Worm (Caenorhabditis elegans): ENCODE results near the gene drl-1.

drl-1 gene

ce11 chrIV:283347-283746 is 41.5 kb upstream of the drl-1 start, which contains the start of gene best-19:
best-19 (plus strand) TSS chrIV:283647.
- no peak for TF ChIP-seq odd-2 (tag; optimal IDR thresholded peaks at IDR 0.05)
- TF ChIP-seq ama-1 (optimal IDR thresholded peaks at IDR 0.05) = no peak
- TF ChIP-seq unc-42 (tag; optimal IDR thresholded peaks at IDR 0.05) = peak; percentile 52
- no peak for TF ChIP-seq syd-9 (tag; optimal IDR thresholded peaks at IDR 0.05)
- no peak for TF ChIP-seq eyg-1 (tag; optimal IDR thresholded peaks at IDR 0.05)

- TF ChIP-seq ets-4 (tag; optimal IDR thresholded peaks at IDR 0.05) (no peak), K02D7.2 (tag; optimal IDR thresholded peaks at IDR 0.05) (no peak), elt-2 (tag; optimal IDR thresholded peaks at IDR 0.05) (no peak), ceh-30 (tag; optimal IDR thresholded peaks at IDR 0.05) (no peak), F13H6.1 (tag; optimal IDR thresholded peaks at IDR 0.05) (no peak), gmeb-2 (tag; optimal IDR thresholded peaks at IDR 0.05) (no peak), unc-42 (tag; optimal IDR thresholded peaks at IDR 0.05) (no peak), fkh-6 (tag; optimal IDR thresholded peaks at IDR 0.05) (no peak), madf-2 (tag; optimal IDR thresholded peaks at IDR 0.05) (no peak)
Measured at ce11 chrIV:288027-288426, 36.8 kb upstream of the drl-1 start, which contains the start of gene T21D12.14. T21D12.14 (minus strand) TSS chrIV:288127.

- TF ChIP-seq hlh-8 (tag; optimal IDR thresholded peaks at IDR 0.05) (no peak), ceh-31 (tag; optimal IDR thresholded peaks at IDR 0.05) (no peak), unc-55 (GFP tag; optimal IDR thresholded peaks at IDR 0.05) (no peak), odd-2 (tag; optimal IDR thresholded peaks at IDR 0.05) (no peak), unc-3 (GFP tag; conservative IDR thresholded peaks at IDR 0.05) (no peak), unc-3 (tag; optimal IDR thresholded peaks at IDR 0.05) (no peak), hlh-6 (tag; optimal IDR thresholded peaks at IDR 0.05) (no peak), hlh-15 (tag; optimal IDR thresholded peaks at IDR 0.05) (no peak), nhr-11 (tag; optimal IDR thresholded peaks at IDR 0.05) (no peak), C08G9.2 (tag; optimal IDR thresholded peaks at IDR 0.05) (no peak), lim-6 (tag; optimal IDR thresholded peaks at IDR 0.05) (no peak), zip-5 (tag; optimal IDR thresholded peaks at IDR 0.05) (no peak), ceh-9 (tag; optimal IDR thresholded peaks at IDR 0.05) (no peak), Y22D7AL.16 (tag; optimal IDR thresholded peaks at IDR 0.05) (no peak)
Measured at ce11 chrIV:290387-290786, 34.5 kb upstream of the drl-1 start.

ce11 chrIV:291356-291755 is 33.5 kb upstream of the drl-1 start, which contains the start of gene T21D12.7:
T21D12.7 (minus strand) TSS chrIV:291456.
- TF ChIP-seq hlh-6 (tag; optimal IDR thresholded peaks at IDR 0.05) (no peak), madf-2 (tag; optimal IDR thresholded peaks at IDR 0.05) (no peak), fkh-10 (GFP tag; optimal IDR thresholded peaks at IDR 0.05) (no peak), ceh-45 (GFP tag; IDR thresholded peaks at IDR 0.05) (no peak), odd-2 (tag; optimal IDR thresholded peaks at IDR 0.05) (no peak), zip-5 (tag; optimal IDR thresholded peaks at IDR 0.05) (no peak), ref-2 (tag; optimal IDR thresholded peaks at IDR 0.05) (no peak), ceh-6 (GFP tag; optimal IDR thresholded peaks at IDR 0.05) (no peak)

ce11 chrIV:291851-292367 is 33.0 kb upstream of the drl-1 start:
- TF ChIP-seq pqm-1 (tag; optimal IDR thresholded peaks at IDR 0.05) (peak; percentile 18), hlh-15 (tag; optimal IDR thresholded peaks at IDR 0.05) (no peak), elt-2 (tag; optimal IDR thresholded peaks at IDR 0.05) (peak; percentile 95)

ce11 chrIV:293163-293755 is 31.6 kb upstream of the drl-1 start:
- TF ChIP-seq sox-2 (GFP tag; IDR thresholded peaks at IDR 0.05) (no peak), ceh-18 (tag; optimal IDR thresholded peaks at IDR 0.05) (no peak), tbx-2 (tag; optimal IDR thresholded peaks at IDR 0.05) (no peak), pax-1 (tag; optimal IDR thresholded peaks at IDR 0.05) (no peak), Y22D7AL.16 (tag; optimal IDR thresholded peaks at IDR 0.05) (no peak), ceh-9 (tag; optimal IDR thresholded peaks at IDR 0.05) (no peak), sdc-2 (tag; optimal IDR thresholded peaks at IDR 0.05) (no peak)
